Fruit fly (Drosophila melanogaster): ENCODE data around the gene CG43362.

DNA sequence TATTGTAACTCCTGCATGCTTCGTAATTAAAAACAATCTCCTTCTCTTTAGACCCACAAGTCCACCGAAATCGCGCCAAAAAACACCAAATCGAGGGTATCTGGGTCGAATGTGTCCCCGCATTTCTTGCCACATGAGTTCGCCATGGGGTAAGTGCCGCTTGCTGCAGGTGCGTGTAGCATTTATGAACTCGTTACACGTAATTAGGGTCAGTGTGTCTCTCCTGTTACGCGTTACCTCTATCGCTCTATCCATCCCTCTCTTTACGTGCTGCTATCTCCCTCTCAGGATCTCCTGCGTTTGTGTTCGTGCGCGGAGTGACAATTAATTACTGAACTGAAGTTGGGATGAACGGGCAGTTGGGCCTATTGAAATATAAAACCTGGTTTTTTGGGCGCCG is 11.5 kb upstream of the CG43362 start:
- TF ChIP-seq psq (optimal IDR thresholded peaks at IDR 0.05): no peak
- no peak for TF ChIP-seq h (optimal IDR thresholded peaks at IDR 0.05)
- no peak for TF ChIP-seq Sin3A (optimal IDR thresholded peaks at IDR 0.05)
